Fruit fly (Drosophila melanogaster): ENCODE results near the gene CCDC151.

Gene CCDC151

DNA sequence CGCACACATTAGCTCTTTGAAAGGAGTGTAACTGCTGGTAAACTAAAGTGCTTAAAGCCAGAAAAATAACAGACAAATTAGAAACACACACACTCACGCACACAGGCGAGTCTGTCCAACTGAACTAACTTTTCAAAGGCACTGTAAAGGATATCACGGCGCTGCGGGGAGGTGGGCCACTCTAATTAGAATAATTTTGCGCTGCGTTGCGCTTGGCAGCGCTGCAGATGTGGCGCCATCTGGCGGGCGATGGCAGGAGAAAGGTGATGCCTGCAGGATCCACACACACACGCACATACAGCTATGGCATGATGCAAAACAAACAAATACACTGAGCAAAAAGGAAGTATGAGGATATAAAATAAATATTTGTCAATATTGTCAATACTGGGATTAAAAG lies 5.1 kb upstream of the CCDC151 start:
- no peak for TF ChIP-seq psq (optimal IDR thresholded peaks at IDR 0.05)
- TF ChIP-seq h (optimal IDR thresholded peaks at IDR 0.05) = no peak
- TF ChIP-seq ttk (optimal IDR thresholded peaks at IDR 0.05) = no peak
- TF ChIP-seq insv (optimal IDR thresholded peaks at IDR 0.05) = no peak
- no peak for TF ChIP-seq Myc (optimal IDR thresholded peaks at IDR 0.05)
- TF ChIP-seq Sin3A (optimal IDR thresholded peaks at IDR 0.05) = no peak

DNA sequence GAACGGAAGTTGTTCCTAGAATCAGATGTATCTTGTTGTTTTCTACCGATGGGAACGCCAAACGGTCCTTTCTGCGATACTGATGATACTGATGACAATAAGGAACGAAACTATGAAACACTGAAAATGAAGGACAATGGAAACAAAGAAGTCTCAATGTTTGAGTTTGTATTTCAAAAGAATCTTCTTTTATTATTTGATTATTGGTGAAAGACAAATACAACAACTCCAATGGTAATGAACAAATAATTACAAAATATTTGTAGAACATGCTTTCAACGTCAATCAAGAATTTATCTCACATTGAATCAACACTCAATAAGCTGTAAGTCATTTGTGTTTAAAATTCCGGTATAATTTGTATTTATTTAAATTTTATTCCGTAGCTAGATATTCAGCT lies 2.4 kb upstream of the CCDC151 start, which contains the start of gene Sprn:
Sprn (plus strand) TSS at position 301 of the 400 bp plus-strand sequence.
- no peak for TF ChIP-seq Myc (optimal IDR thresholded peaks at IDR 0.05)
- no peak for TF ChIP-seq psq (optimal IDR thresholded peaks at IDR 0.05)
- TF ChIP-seq Sin3A (optimal IDR thresholded peaks at IDR 0.05) = no peak
- no peak for TF ChIP-seq insv (optimal IDR thresholded peaks at IDR 0.05)
- TF ChIP-seq h (optimal IDR thresholded peaks at IDR 0.05) = no peak
- no peak for TF ChIP-seq ttk (optimal IDR thresholded peaks at IDR 0.05)

dm6 chr3L:11888910-11889309 lies 7.7 kb downstream of the CCDC151 start, which contains the start of gene CG5897:
TSS of gene CG5897 (minus strand) at chr3L:11889010.
- no peak for TF ChIP-seq insv (optimal IDR thresholded peaks at IDR 0.05)
- no peak for TF ChIP-seq h (optimal IDR thresholded peaks at IDR 0.05)
- no peak for TF ChIP-seq ttk (optimal IDR thresholded peaks at IDR 0.05)
- TF ChIP-seq psq (optimal IDR thresholded peaks at IDR 0.05) = no peak
- TF ChIP-seq Sin3A (optimal IDR thresholded peaks at IDR 0.05) = no peak
- TF ChIP-seq Myc (optimal IDR thresholded peaks at IDR 0.05) = no peak

dm6 chr3L:11892766-11893165 lies 11.6 kb downstream of the CCDC151 start:
- TF ChIP-seq insv (optimal IDR thresholded peaks at IDR 0.05) (no peak), h (optimal IDR thresholded peaks at IDR 0.05) (no peak), Sin3A (optimal IDR thresholded peaks at IDR 0.05) (no peak), ttk (optimal IDR thresholded peaks at IDR 0.05) (no peak), psq (optimal IDR thresholded peaks at IDR 0.05) (no peak), Myc (optimal IDR thresholded peaks at IDR 0.05) (no peak)

DNA sequence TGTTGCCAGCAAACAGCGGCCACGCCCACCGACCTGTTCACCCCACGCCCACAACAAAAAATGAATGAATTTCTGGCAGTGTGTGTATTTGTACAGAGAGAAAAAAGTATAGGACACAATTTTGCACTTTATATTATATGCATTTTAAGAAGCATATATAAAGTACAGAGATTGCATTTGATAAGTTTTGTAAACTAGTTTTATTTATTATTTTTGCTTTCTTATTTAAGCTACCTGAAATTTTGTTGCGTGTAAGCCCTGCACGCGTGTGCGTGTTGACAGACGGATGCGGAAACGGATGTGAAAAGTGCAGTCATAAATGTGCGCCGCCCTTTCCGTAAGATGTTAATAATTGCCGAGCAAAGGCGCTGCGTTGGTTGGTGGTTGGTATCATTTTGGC lies 15.6 kb downstream of the CCDC151 start:
- no peak for TF ChIP-seq psq (optimal IDR thresholded peaks at IDR 0.05)
- no peak for TF ChIP-seq h (optimal IDR thresholded peaks at IDR 0.05)
- TF ChIP-seq Myc (optimal IDR thresholded peaks at IDR 0.05) = no peak
- TF ChIP-seq insv (optimal IDR thresholded peaks at IDR 0.05) = no peak
- no peak for TF ChIP-seq Sin3A (optimal IDR thresholded peaks at IDR 0.05)
- no peak for TF ChIP-seq ttk (optimal IDR thresholded peaks at IDR 0.05)

dm6 chr3L:11918217-11918616 lies 37.0 kb downstream of the CCDC151 start:
- TF ChIP-seq Sin3A (optimal IDR thresholded peaks at IDR 0.05) (no peak), ttk (optimal IDR thresholded peaks at IDR 0.05) (no peak), h (optimal IDR thresholded peaks at IDR 0.05) (no peak), psq (optimal IDR thresholded peaks at IDR 0.05) (no peak), insv (optimal IDR thresholded peaks at IDR 0.05) (no peak), Myc (optimal IDR thresholded peaks at IDR 0.05) (no peak)

- TF ChIP-seq ttk (optimal IDR thresholded peaks at IDR 0.05) = no peak
- TF ChIP-seq psq (optimal IDR thresholded peaks at IDR 0.05) = no peak
- TF ChIP-seq h (optimal IDR thresholded peaks at IDR 0.05) = no peak
- no peak for TF ChIP-seq Myc (optimal IDR thresholded peaks at IDR 0.05)
- TF ChIP-seq insv (optimal IDR thresholded peaks at IDR 0.05) = no peak
- no peak for TF ChIP-seq Sin3A (optimal IDR thresholded peaks at IDR 0.05)
Measured at dm6 chr3L:11921213-11921612, 40.0 kb downstream of the CCDC151 start, which contains the start of gene CG11588. TSS of gene CG11588 (plus strand) at chr3L:11921513.

- TF ChIP-seq Sin3A (optimal IDR thresholded peaks at IDR 0.05) = no peak
- no peak for TF ChIP-seq psq (optimal IDR thresholded peaks at IDR 0.05)
- no peak for TF ChIP-seq Myc (optimal IDR thresholded peaks at IDR 0.05)
Measured at dm6 chr3L:11924657-11925056, 43.5 kb downstream of the CCDC151 start, which contains the start of gene SdhAL. TSS of gene SdhAL (minus strand) at chr3L:11924757.

DNA sequence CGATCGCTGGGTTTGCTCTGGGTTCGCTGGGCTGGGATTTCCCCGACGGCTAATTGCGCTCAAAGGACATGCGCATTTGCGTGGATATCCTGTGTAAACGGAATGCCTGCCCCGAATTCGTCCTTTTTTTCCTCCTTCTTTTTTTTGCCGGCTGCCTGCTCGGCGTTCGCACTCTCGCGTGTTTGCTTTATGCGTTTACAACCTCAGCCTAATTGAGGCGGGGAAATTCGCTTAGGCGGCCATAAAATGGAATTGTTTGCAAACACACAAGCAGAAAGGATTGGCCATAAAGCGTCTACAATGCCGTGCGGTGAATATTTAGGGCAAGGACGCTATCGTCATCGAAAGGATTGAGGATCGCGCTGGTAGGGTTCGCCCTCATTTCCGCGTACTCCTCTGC lies 44.2 kb downstream of the CCDC151 start:
- TF ChIP-seq psq (optimal IDR thresholded peaks at IDR 0.05) = no peak
- TF ChIP-seq Sin3A (optimal IDR thresholded peaks at IDR 0.05) = no peak
- no peak for TF ChIP-seq Myc (optimal IDR thresholded peaks at IDR 0.05)
- no peak for TF ChIP-seq ttk (optimal IDR thresholded peaks at IDR 0.05)
- no peak for TF ChIP-seq h (optimal IDR thresholded peaks at IDR 0.05)
- no peak for TF ChIP-seq insv (optimal IDR thresholded peaks at IDR 0.05)

dm6 chr3L:11927287-11927743 lies 46.1 kb downstream of the CCDC151 start, which contains the start of gene byn:
TSS of gene byn (plus strand) at chr3L:11927693.
- TF ChIP-seq Sin3A (optimal IDR thresholded peaks at IDR 0.05) = no peak

DNA sequence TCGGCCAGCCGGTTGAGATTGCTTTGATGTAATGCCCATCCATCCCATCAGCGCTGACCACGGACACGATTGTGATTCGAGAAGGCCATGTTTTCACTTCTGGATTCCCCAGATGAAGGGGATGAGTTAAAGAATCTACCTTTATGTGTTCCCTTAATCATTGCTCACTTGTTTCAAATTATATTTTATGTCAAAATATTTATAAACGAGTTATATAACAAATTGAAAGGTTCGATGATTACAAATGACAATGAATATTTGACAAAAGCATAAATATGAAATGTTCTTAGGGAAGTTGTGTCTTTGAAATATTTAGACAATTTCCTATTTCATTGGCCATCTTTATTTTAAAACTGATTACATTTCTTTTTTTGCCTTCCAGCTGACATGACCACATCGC lies 50.4 kb downstream of the CCDC151 start:
- no peak for TF ChIP-seq psq (optimal IDR thresholded peaks at IDR 0.05)
- TF ChIP-seq h (optimal IDR thresholded peaks at IDR 0.05) = no peak
- no peak for TF ChIP-seq ttk (optimal IDR thresholded peaks at IDR 0.05)
- TF ChIP-seq Myc (optimal IDR thresholded peaks at IDR 0.05) = no peak
- no peak for TF ChIP-seq insv (optimal IDR thresholded peaks at IDR 0.05)
- TF ChIP-seq Sin3A (optimal IDR thresholded peaks at IDR 0.05) = no peak

Measured in Kc167 (cell line).